Fruit fly (Drosophila melanogaster) whole organism, wandering third instar larva: ENCODE results near the gene Snoo.

Experiments used
- Abd-B ChIP-seq: fragments of >200 bp; optimal IDR thresholded peaks from 2 replicates; lab custom pipeline; 2017; ENCODE audit warnings: missing biosample characterization, missing genetic modification characterization
- CG32264 ChIP-seq: fragments of 200-800 bp; sonication (Bioruptor generic); optimal IDR thresholded peaks from 2 replicates; lab custom pipeline; 2016; ENCODE audit warnings: missing biosample characterization, missing genetic modification characterization
- CG9705 ChIP-seq: fragments of 200-800 bp; sonication (Bioruptor generic); optimal IDR thresholded peaks from 2 replicates; lab custom pipeline; 2018; ENCODE audit warnings: missing biosample characterization, mild to moderate bottlenecking, missing genetic modification characterization
- CrebA ChIP-seq: fragments of 200-800 bp; sonication (Bioruptor generic); optimal IDR thresholded peaks from 2 replicates; lab custom pipeline; 2016; ENCODE audit warnings: missing biosample characterization, mild to moderate bottlenecking, missing genetic modification characterization, borderline replicate concordance
- Dfd ChIP-seq: fragments of >200 bp; optimal IDR thresholded peaks from 2 replicates; lab custom pipeline; 2017; ENCODE audit warnings: missing biosample characterization, missing genetic modification characterization
- Dif ChIP-seq: fragments of 200-275, 200-300 bp; sonication (Bioruptor generic); optimal IDR thresholded peaks from 2 replicates; lab custom pipeline; 2018; ENCODE audit warnings: missing biosample characterization, missing genetic modification characterization; ENCODE audit not compliant: partially characterized antibody
- GATAd ChIP-seq: sonication (Bioruptor generic); optimal IDR thresholded peaks from 2 replicates; lab custom pipeline; 2016; ENCODE audit warnings: missing biosample characterization, missing genetic modification characterization
- HLH106 ChIP-seq: fragments of 200-800 bp; optimal IDR thresholded peaks from 3 replicates; lab custom pipeline; 2019; ENCODE audit warnings: missing biosample characterization, mild to moderate bottlenecking, missing genetic modification characterization, moderate library complexity
- Hnf4 ChIP-seq: fragments of 200-800 bp; sonication (Bioruptor generic); optimal IDR thresholded peaks from 2 replicates; lab custom pipeline; 2016; ENCODE audit warnings: missing biosample characterization, mild to moderate bottlenecking, missing genetic modification characterization
- Hr78 ChIP-seq: fragments of >200 bp; optimal IDR thresholded peaks from 2 replicates; lab custom pipeline; 2017; ENCODE audit warnings: missing biosample characterization, missing genetic modification characterization
- Hr83 ChIP-seq: fragments of 200-300 bp; sonication (Bioruptor generic); optimal IDR thresholded peaks from 2 replicates; lab custom pipeline; 2016; ENCODE audit warnings: missing biosample characterization, mild to moderate bottlenecking, missing genetic modification characterization, moderate library complexity; ENCODE audit not compliant: poor library complexity, severe bottlenecking
- Jra ChIP-seq: sonication (Bioruptor generic); optimal IDR thresholded peaks from 2 replicates; lab custom pipeline; 2016; ENCODE audit warnings: missing biosample characterization, missing genetic modification characterization
- Mio ChIP-seq: sonication (Bioruptor generic); optimal IDR thresholded peaks from 2 replicates; lab custom pipeline; 2016; ENCODE audit warnings: missing biosample characterization, missing genetic modification characterization
- Myc ChIP-seq: fragments of >200 bp; optimal IDR thresholded peaks from 2 replicates; lab custom pipeline; 2017
- N ChIP-seq: fragments of >200 bp; optimal IDR thresholded peaks from 2 replicates; lab custom pipeline; 2018; ENCODE audit warnings: missing biosample characterization, missing external identifiers, missing genetic modification characterization
- OdsH ChIP-seq: fragments of 200-800 bp; sonication (Bioruptor generic); optimal IDR thresholded peaks from 2 replicates; lab custom pipeline; 2016; ENCODE audit warnings: missing biosample characterization, mild to moderate bottlenecking, missing genetic modification characterization
- Rel ChIP-seq, 2 experiments: fragments of 200-800 bp; sonication (Bioruptor generic) in 1 of 2; optimal IDR thresholded peaks; 2 replicates in 1 of 2; 3 replicates in 1 of 2; lab custom pipeline; 2016 to 2019; ENCODE audit warnings: mild to moderate bottlenecking in 2 of 2, missing biosample characterization in 2 of 2, missing genetic modification characterization in 2 of 2, moderate library complexity in 1 of 2
- Sp1 ChIP-seq: fragments of 200-800 bp; sonication (Bioruptor generic); optimal IDR thresholded peaks from 3 replicates; lab custom pipeline; 2019; ENCODE audit warnings: missing biosample characterization, mild to moderate bottlenecking, missing genetic modification characterization, moderate library complexity
- Vsx2 ChIP-seq: fragments of 200-300, 225-300 bp; sonication (Bioruptor generic); optimal IDR thresholded peaks from 2 replicates; lab custom pipeline; 2018; ENCODE audit warnings: missing biosample characterization, missing genetic modification characterization; ENCODE audit not compliant: partially characterized antibody
- br ChIP-seq: fragments of 200-800 bp; sonication (Bioruptor generic); optimal IDR thresholded peaks from 2 replicates; lab custom pipeline; 2016; ENCODE audit warnings: missing biosample characterization, missing genetic modification characterization
- brk ChIP-seq: fragments of 200-800 bp; sonication (Bioruptor generic); optimal IDR thresholded peaks from 2 replicates; lab custom pipeline; 2016; ENCODE audit warnings: missing biosample characterization, mild to moderate bottlenecking, missing genetic modification characterization
- dl ChIP-seq, 2 experiments: fragments of 175-275, 200-275 bp in 1 of 2; fragments of 200-275 bp in 1 of 2; sonication (Bioruptor generic); optimal IDR thresholded peaks; lab custom pipeline; 2018; ENCODE audit warnings: mild to moderate bottlenecking in 2 of 2, missing biosample characterization in 2 of 2, missing genetic modification characterization in 2 of 2, moderate library complexity in 2 of 2; ENCODE audit not compliant: partially characterized antibody in 2 of 2, insufficient read depth in 1 of 2
- dmrt93B ChIP-seq: fragments of 200-800 bp; sonication (Bioruptor generic); optimal IDR thresholded peaks from 2 replicates; lab custom pipeline; 2018; ENCODE audit warnings: missing biosample characterization, mild to moderate bottlenecking, missing genetic modification characterization
- dsf ChIP-seq: sonication (Bioruptor generic); optimal IDR thresholded peaks from 2 replicates; lab custom pipeline; 2016; ENCODE audit warnings: missing biosample characterization, missing genetic modification characterization, borderline replicate concordance
- ey ChIP-seq: fragments of 200-800 bp; sonication (Bioruptor generic); optimal IDR thresholded peaks from 2 replicates; lab custom pipeline; 2016; ENCODE audit warnings: missing biosample characterization, missing genetic modification characterization
- foxo ChIP-seq, 2 experiments: fragments of 200-800 bp; sonication (Bioruptor generic); optimal IDR thresholded peaks; 2 replicates in 1 of 2; 3 replicates in 1 of 2; lab custom pipeline; 2016 to 2017; ENCODE audit warnings: missing biosample characterization in 2 of 2, missing genetic modification characterization in 2 of 2
- fru ChIP-seq: fragments of 200-800 bp; sonication (Bioruptor generic); optimal IDR thresholded peaks from 3 replicates; lab custom pipeline; 2016; ENCODE audit warnings: missing biosample characterization, mild to moderate bottlenecking, missing genetic modification characterization
- h ChIP-seq: fragments of 200-800 bp; sonication (Bioruptor generic); optimal IDR thresholded peaks from 3 replicates; lab custom pipeline; 2016; ENCODE audit warnings: missing biosample characterization, mild to moderate bottlenecking, missing genetic modification characterization
- jim ChIP-seq: fragments of 175-275, 200-325 bp; sonication (Bioruptor generic); optimal IDR thresholded peaks from 2 replicates; lab custom pipeline; 2016; ENCODE audit warnings: missing biosample characterization, mild to moderate bottlenecking, missing genetic modification characterization
- lola ChIP-seq: fragments of >200 bp; optimal IDR thresholded peaks from 2 replicates; lab custom pipeline; 2017; ENCODE audit warnings: missing biosample characterization, missing genetic modification characterization
- pan ChIP-seq: fragments of >200 bp; optimal IDR thresholded peaks from 2 replicates; lab custom pipeline; 2017
- psq ChIP-seq: fragments of 200-800 bp; sonication (Bioruptor generic); optimal IDR thresholded peaks from 3 replicates; lab custom pipeline; 2017; ENCODE audit warnings: missing biosample characterization, mild to moderate bottlenecking, missing genetic modification characterization, moderate library complexity
- rgr ChIP-seq: fragments of 200-800 bp; sonication (Bioruptor generic); optimal IDR thresholded peaks from 3 replicates; lab custom pipeline; 2016; ENCODE audit warnings: missing biosample characterization, mild to moderate bottlenecking, missing genetic modification characterization
- sage ChIP-seq: fragments of 200-800 bp; sonication (Bioruptor generic); optimal IDR thresholded peaks from 2 replicates; lab custom pipeline; 2016; ENCODE audit warnings: missing biosample characterization, mild to moderate bottlenecking, missing genetic modification characterization
- sv ChIP-seq: fragments of 200-800 bp; sonication (Bioruptor generic); optimal IDR thresholded peaks from 3 replicates; lab custom pipeline; 2016; ENCODE audit warnings: missing biosample characterization, missing genetic modification characterization
- tai ChIP-seq: sonication (Bioruptor generic); optimal IDR thresholded peaks from 2 replicates; lab custom pipeline; 2016; ENCODE audit warnings: missing biosample characterization, missing genetic modification characterization
- usp ChIP-seq: fragments of >200 bp; optimal IDR thresholded peaks from 2 replicates; lab custom pipeline; 2017; ENCODE audit warnings: missing biosample characterization, missing genetic modification characterization
- woc ChIP-seq: sonication (Bioruptor generic); optimal IDR thresholded peaks from 2 replicates; lab custom pipeline; 2016; ENCODE audit warnings: missing biosample characterization, mild to moderate bottlenecking, missing genetic modification characterization

The Snoo gene

DNA sequence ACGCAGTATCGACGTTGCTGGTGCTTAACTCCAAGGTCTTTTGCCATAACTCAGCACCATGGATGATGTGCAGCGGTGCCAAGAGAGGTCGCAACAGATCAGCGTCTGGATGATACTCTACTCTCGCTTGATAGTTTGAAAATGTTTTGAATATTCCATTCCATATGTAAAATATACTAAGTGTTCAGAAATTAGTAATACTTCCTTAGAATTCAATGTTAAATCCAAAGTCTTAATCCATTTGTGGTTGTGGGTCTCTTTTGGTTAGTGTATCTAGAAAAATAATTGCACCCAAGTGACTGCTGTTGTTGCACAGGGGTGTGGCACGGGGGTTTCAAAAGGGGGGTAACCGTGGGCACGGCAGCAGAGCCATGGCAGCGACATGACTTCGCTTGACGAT lies 84.9 kb downstream of the Snoo start:
- TF ChIP-seq Hnf4 (GFP tag; lab: Kevin White, UChicago) (no peak), lola (GFP tag; lab: Kevin White, UChicago) (no peak), sage (GFP tag; lab: Kevin White, UChicago) (no peak), dl (GFP tag; optimal IDR thresholded peaks at IDR 0.05; lab: Kevin White, UChicago; ENCODE audit: insufficient read depth in 1 of 2, partially characterized antibody in 2 of 2) (no peak), HLH106 (tag; lab: Kevin White, UChicago) (peak; percentile 0), h (GFP tag; lab: Kevin White, UChicago) (peak; percentile 13), usp (GFP tag; lab: Kevin White, UChicago) (no peak), ey (GFP tag; lab: Kevin White, UChicago) (peak; percentile 30), pan (no peak), dmrt93B (no peak), Dif (GFP tag; lab: Kevin White, UChicago) (no peak), Dfd (GFP tag; lab: Kevin White, UChicago) (no peak), woc (GFP tag; lab: Kevin White, UChicago) (peak; percentile 36)
- TF ChIP-seq, all 38 proteins: peak for 4

- TF ChIP-seq fru (GFP tag; lab: Kevin White, UChicago) (peak; percentile 27), CG32264 (GFP tag; lab: Kevin White, UChicago) (no peak), OdsH (GFP tag; lab: Kevin White, UChicago) (peak; percentile 41), dl (GFP tag; optimal IDR thresholded peaks at IDR 0.05; lab: Kevin White, UChicago; ENCODE audit: insufficient read depth in 1 of 2, partially characterized antibody in 2 of 2) (no peak), Sp1 (GFP tag; lab: Kevin White, UChicago) (peak; percentile 19), h (GFP tag; lab: Kevin White, UChicago) (peak; percentile 54), br (peak; percentile 34), HLH106 (tag; lab: Kevin White, UChicago) (peak; percentile 39), rgr (GFP tag; lab: Kevin White, UChicago) (peak; percentile 33), ey (GFP tag; lab: Kevin White, UChicago) (peak; percentile 44)
- TF ChIP-seq, all 38 proteins: peak for 8
Measured at dm6 chr2L:7898581-7898980, 85.4 kb downstream of the Snoo start.

- no peak for TF ChIP-seq CG32264 (GFP tag; lab: Kevin White, UChicago)
- TF ChIP-seq HLH106 (tag; lab: Kevin White, UChicago): peak; percentile 21
- TF ChIP-seq Dif (GFP tag; lab: Kevin White, UChicago): no peak
- no peak for TF ChIP-seq dl (GFP tag; optimal IDR thresholded peaks at IDR 0.05; lab: Kevin White, UChicago; ENCODE audit: insufficient read depth in 1 of 2, partially characterized antibody in 2 of 2)
- TF ChIP-seq OdsH (GFP tag; lab: Kevin White, UChicago): peak; percentile 21
- TF ChIP-seq jim: no peak
- TF ChIP-seq brk: no peak
- TF ChIP-seq CG9705: no peak
- no peak for TF ChIP-seq dsf (GFP tag; lab: Kevin White, UChicago)
- no peak for TF ChIP-seq lola (GFP tag; lab: Kevin White, UChicago)
- TF ChIP-seq Mio: no peak
- TF ChIP-seq psq (GFP tag; lab: Kevin White, UChicago): peak; percentile 25
- no peak for TF ChIP-seq Sp1 (GFP tag; lab: Kevin White, UChicago)
- TF ChIP-seq Abd-B: no peak
- no peak for TF ChIP-seq sage (GFP tag; lab: Kevin White, UChicago)
- peak; percentile 4 for TF ChIP-seq dmrt93B
- no peak for TF ChIP-seq Rel (GFP tag; optimal IDR thresholded peaks at IDR 0.05; lab: Kevin White, UChicago)
- no peak for TF ChIP-seq Rel (tag; optimal IDR thresholded peaks at IDR 0.05; lab: Kevin White, UChicago)
- no peak for TF ChIP-seq N (GFP tag; lab: Kevin White, UChicago)
- no peak for TF ChIP-seq Dfd (GFP tag; lab: Kevin White, UChicago)
- TF ChIP-seq Vsx2 (GFP tag; lab: Kevin White, UChicago): no peak
- no peak for TF ChIP-seq tai (GFP tag; lab: Kevin White, UChicago)
- TF ChIP-seq Hnf4 (GFP tag; lab: Kevin White, UChicago): no peak
- no peak for TF ChIP-seq Myc (lab: Kevin White, UChicago)
- TF ChIP-seq CrebA (GFP tag; lab: Kevin White, UChicago): no peak
- TF ChIP-seq GATAd (GFP tag; lab: Kevin White, UChicago): no peak
- TF ChIP-seq foxo (GFP tag; optimal IDR thresholded peaks at IDR 0.05; lab: Kevin White, UChicago): peak in 1 of 2 experiments; percentile 54
- no peak for TF ChIP-seq pan
- TF ChIP-seq fru (GFP tag; lab: Kevin White, UChicago): peak; percentile 57
- TF ChIP-seq br: no peak
- no peak for TF ChIP-seq usp (GFP tag; lab: Kevin White, UChicago)
- TF ChIP-seq rgr (GFP tag; lab: Kevin White, UChicago): peak; percentile 25
- TF ChIP-seq woc (GFP tag; lab: Kevin White, UChicago): peak; percentile 53
- peak; percentile 44 for TF ChIP-seq ey (GFP tag; lab: Kevin White, UChicago)
- TF ChIP-seq Jra (GFP tag; lab: Kevin White, UChicago): no peak
- TF ChIP-seq Hr78 (GFP tag; lab: Kevin White, UChicago): no peak
- no peak for TF ChIP-seq sv (GFP tag; lab: Kevin White, UChicago)
- TF ChIP-seq h (GFP tag; lab: Kevin White, UChicago): peak; percentile 68
- no peak for TF ChIP-seq Hr83 (GFP tag; lab: Kevin White, UChicago)
- TF ChIP-seq, all 38 proteins: peak for 10
Measured at dm6 chr2L:7897245-7897644, 86.8 kb downstream of the Snoo start.
